Fruit fly (Drosophila melanogaster) whole organism, prepupa: ENCODE results near the gene CecA2.

Experiments used
- Blimp-1 ChIP-seq: fragments of 200-800 bp; sonication (Bioruptor generic); optimal IDR thresholded peaks from 3 replicates; lab custom pipeline; 2017; ENCODE audit warnings: missing biosample characterization, missing genetic modification characterization, mild to moderate bottlenecking, moderate library complexity, missing genetic modification reagents
- CG10631 ChIP-seq: fragments of 200-800 bp; sonication (Bioruptor generic); optimal IDR thresholded peaks from 2 replicates; lab custom pipeline; 2016; ENCODE audit warnings: missing biosample characterization, missing genetic modification characterization
- CG10669 ChIP-seq: fragments of 200-800 bp; sonication (Bioruptor generic); optimal IDR thresholded peaks from 3 replicates; lab custom pipeline; 2018; ENCODE audit warnings: missing biosample characterization, mild to moderate bottlenecking, missing genetic modification characterization, moderate library complexity
- CG11294 ChIP-seq: fragments of 200-800 bp; sonication (Bioruptor generic); IDR thresholded peaks from 2 replicates; pipeline ENCODE4 v1.3.6; 2022; ENCODE audit warnings: missing biosample characterization, missing genetic modification characterization
- CG11902 ChIP-seq: fragments of 200-800 bp; sonication (Bioruptor generic); optimal IDR thresholded peaks from 3 replicates; lab custom pipeline; 2016; ENCODE audit warnings: missing biosample characterization, missing genetic modification characterization
- CG15336 ChIP-seq: fragments of 200-800 bp; sonication (Bioruptor generic); IDR thresholded peaks from 2 replicates; pipeline ENCODE4 v1.3.6; 2022; ENCODE audit warnings: missing biosample characterization, missing genetic modification characterization
- CG1621 ChIP-seq: fragments of 200-800 bp; sonication (Bioruptor generic); optimal IDR thresholded peaks from 3 replicates; lab custom pipeline; 2018; ENCODE audit warnings: missing biosample characterization, mild to moderate bottlenecking, missing genetic modification characterization
- CG3032 ChIP-seq: fragments of 200-800 bp; optimal IDR thresholded peaks from 2 replicates; lab custom pipeline; 2019; ENCODE audit warnings: missing biosample characterization, mild to moderate bottlenecking, missing genetic modification characterization, moderate library complexity
- CG32006 ChIP-seq: fragments of 200-800 bp; sonication (Bioruptor generic); optimal IDR thresholded peaks from 3 replicates; lab custom pipeline; 2017; ENCODE audit warnings: missing biosample characterization, mild to moderate bottlenecking, missing genetic modification characterization
- CG34406 ChIP-seq: fragments of 200-800 bp; sonication (Bioruptor generic); optimal IDR thresholded peaks from 3 replicates; lab custom pipeline; 2016; ENCODE audit warnings: missing biosample characterization, missing genetic modification characterization
- CG3919 ChIP-seq: fragments of 200-800 bp; sonication (Bioruptor generic); optimal IDR thresholded peaks from 3 replicates; lab custom pipeline; 2016; ENCODE audit warnings: missing biosample characterization, missing genetic modification characterization
- CG4318 ChIP-seq: fragments of 200-800 bp; sonication (Bioruptor generic); optimal IDR thresholded peaks from 3 replicates; lab custom pipeline; 2017; ENCODE audit warnings: missing biosample characterization, mild to moderate bottlenecking, missing genetic modification characterization
- CG6163 ChIP-seq: fragments of 200-800 bp; sonication (Bioruptor generic); IDR thresholded peaks from 3 replicates; pipeline ENCODE4 v1.3.6; 2022; ENCODE audit warnings: missing biosample characterization, missing genetic modification characterization
- CG6792 ChIP-seq: fragments of 200-800 bp; sonication (Bioruptor generic); optimal IDR thresholded peaks from 3 replicates; lab custom pipeline; 2016; ENCODE audit warnings: missing biosample characterization, missing genetic modification characterization
- CG6808 ChIP-seq: fragments of 200-800 bp; sonication (Bioruptor generic); optimal IDR thresholded peaks from 3 replicates; lab custom pipeline; 2017; ENCODE audit warnings: missing biosample characterization, missing genetic modification characterization, mild to moderate bottlenecking, moderate library complexity, missing genetic modification reagents
- CG7368 ChIP-seq: fragments of 200-800 bp; sonication (Bioruptor generic); optimal IDR thresholded peaks from 3 replicates; lab custom pipeline; 2016; ENCODE audit warnings: missing biosample characterization, missing genetic modification characterization
- CG8119 ChIP-seq: fragments of 200-800 bp; sonication (Bioruptor generic); IDR thresholded peaks from 3 replicates; pipeline ENCODE4 v1.3.6; 2022; ENCODE audit warnings: missing biosample characterization, missing genetic modification characterization
- CG8319 ChIP-seq: fragments of 200-800 bp; sonication (Bioruptor generic); optimal IDR thresholded peaks from 3 replicates; lab custom pipeline; 2016; ENCODE audit warnings: missing biosample characterization, missing genetic modification characterization
- CG8632 ChIP-seq: fragments of 200-800 bp; sonication (Bioruptor generic); optimal IDR thresholded peaks from 3 replicates; lab custom pipeline; 2016; ENCODE audit warnings: missing biosample characterization, missing genetic modification characterization
- CG9139 ChIP-seq: fragments of 200-800 bp; sonication (Bioruptor generic); optimal IDR thresholded peaks from 3 replicates; lab custom pipeline; 2017; ENCODE audit warnings: missing biosample characterization, mild to moderate bottlenecking, missing genetic modification characterization
- Eip75B ChIP-seq: fragments of 200-800 bp; sonication (Bioruptor generic); optimal IDR thresholded peaks from 3 replicates; lab custom pipeline; 2016; ENCODE audit warnings: missing biosample characterization, missing genetic modification characterization
- Eip78C ChIP-seq: fragments of 200-800 bp; sonication (Bioruptor generic); peaks from one replicate; lab custom pipeline; 2016; ENCODE audit warnings: missing biosample characterization, missing genetic modification characterization
- Ets96B ChIP-seq: fragments of 200-800 bp; optimal IDR thresholded peaks from 2 replicates; lab custom pipeline; 2019; ENCODE audit warnings: missing biosample characterization, mild to moderate bottlenecking, missing genetic modification characterization, moderate library complexity
- Gug ChIP-seq: fragments of 200-800 bp; sonication (Bioruptor generic); IDR thresholded peaks from 2 replicates; pipeline ENCODE4 v1.3.6; 2022; ENCODE audit warnings: missing biosample characterization, missing genetic modification characterization
- Hr4 ChIP-seq: fragments of 200-800 bp; sonication (Bioruptor generic); optimal IDR thresholded peaks from 3 replicates; lab custom pipeline; 2016; ENCODE audit warnings: missing biosample characterization, missing genetic modification characterization
- Lpt ChIP-seq: fragments of 200-800 bp; sonication (Bioruptor generic); optimal IDR thresholded peaks from 3 replicates; lab custom pipeline; 2016; ENCODE audit warnings: missing biosample characterization, missing genetic modification characterization
- Met ChIP-seq: fragments of 200-800 bp; sonication (Bioruptor generic); optimal IDR thresholded peaks from 3 replicates; lab custom pipeline; 2016; ENCODE audit warnings: missing biosample characterization, missing genetic modification characterization
- OdsH ChIP-seq: fragments of 200-800 bp; sonication (Bioruptor generic); optimal IDR thresholded peaks from 3 replicates; lab custom pipeline; 2016; ENCODE audit warnings: missing biosample characterization, missing genetic modification characterization
- Sox14 ChIP-seq: fragments of 200-800 bp; sonication (Bioruptor generic); optimal IDR thresholded peaks from 3 replicates; lab custom pipeline; 2016; ENCODE audit warnings: missing biosample characterization, missing genetic modification characterization
- achi ChIP-seq: fragments of 200-800 bp; sonication (Bioruptor generic); optimal IDR thresholded peaks from 3 replicates; lab custom pipeline; 2016; ENCODE audit warnings: missing biosample characterization, missing genetic modification characterization
- acj6 ChIP-seq: fragments of 200-800 bp; sonication (Bioruptor generic); optimal IDR thresholded peaks from 3 replicates; lab custom pipeline; 2016; ENCODE audit warnings: missing biosample characterization, missing genetic modification characterization
- dac ChIP-seq: fragments of 200-800 bp; sonication (Bioruptor generic); optimal IDR thresholded peaks from 2 replicates; lab custom pipeline; 2017; ENCODE audit warnings: missing biosample characterization, mild to moderate bottlenecking, missing genetic modification characterization
- dsx ChIP-seq: fragments of 200-800 bp; optimal IDR thresholded peaks from 3 replicates; lab custom pipeline; 2019; ENCODE audit warnings: missing biosample characterization, mild to moderate bottlenecking, missing genetic modification characterization, moderate library complexity; ENCODE audit not compliant: poor library complexity, severe bottlenecking
- eg ChIP-seq: fragments of 200-800 bp; sonication (Bioruptor generic); IDR thresholded peaks from 3 replicates; pipeline ENCODE4 v1.3.6; 2022; ENCODE audit warnings: missing biosample characterization, missing genetic modification characterization
- esn ChIP-seq: fragments of 200-800 bp; sonication (Bioruptor generic); optimal IDR thresholded peaks from 2 replicates; lab custom pipeline; 2016; ENCODE audit warnings: missing biosample characterization, mild to moderate bottlenecking, missing genetic modification characterization, moderate library complexity
- fd59A ChIP-seq: fragments of 200-800 bp; sonication (Bioruptor generic); optimal IDR thresholded peaks from 2 replicates; lab custom pipeline; 2017; ENCODE audit warnings: missing biosample characterization, mild to moderate bottlenecking, missing genetic modification characterization, missing genetic modification reagents
- fd85E ChIP-seq: fragments of 200-800 bp; sonication (Bioruptor generic); optimal IDR thresholded peaks from 3 replicates; lab custom pipeline; 2016; ENCODE audit warnings: missing biosample characterization, missing genetic modification characterization
- net ChIP-seq: fragments of 200-800 bp; sonication (Bioruptor generic); optimal IDR thresholded peaks from 3 replicates; lab custom pipeline; 2016; ENCODE audit warnings: missing biosample characterization, missing genetic modification characterization
- pdm3 ChIP-seq: fragments of 200-800 bp; sonication (Bioruptor generic); optimal IDR thresholded peaks from 3 replicates; lab custom pipeline; 2016; ENCODE audit warnings: missing biosample characterization, missing genetic modification characterization
- salr ChIP-seq, 2 experiments: fragments of 200-800 bp; sonication (Bioruptor generic); optimal IDR thresholded peaks; 3 replicates each; lab custom pipeline; 2016 to 2018; ENCODE audit warnings: missing biosample characterization in 2 of 2, missing genetic modification characterization in 2 of 2, mild to moderate bottlenecking in 1 of 2
- spab ChIP-seq: fragments of 200-800 bp; sonication (Bioruptor generic); optimal IDR thresholded peaks from 2 replicates; lab custom pipeline; 2017; ENCODE audit warnings: missing biosample characterization, mild to moderate bottlenecking, missing genetic modification characterization, missing genetic modification reagents
- ss ChIP-seq, 2 experiments: fragments of 200-800 bp; sonication (Bioruptor generic); optimal IDR thresholded peaks; 2 replicates in 1 of 2; 3 replicates in 1 of 2; lab custom pipeline; 2017 to 2018; ENCODE audit warnings: mild to moderate bottlenecking in 2 of 2, missing biosample characterization in 2 of 2, missing genetic modification characterization in 2 of 2, moderate library complexity in 1 of 2
- svp ChIP-seq: fragments of 200-800 bp; sonication (Bioruptor generic); peaks from one replicate; lab custom pipeline; 2016; ENCODE audit warnings: missing biosample characterization, missing genetic modification characterization
- topi ChIP-seq: fragments of 200-800 bp; sonication (Bioruptor generic); optimal IDR thresholded peaks from 3 replicates; lab custom pipeline; 2016; ENCODE audit warnings: missing biosample characterization, missing genetic modification characterization

The CecA2 gene

DNA sequence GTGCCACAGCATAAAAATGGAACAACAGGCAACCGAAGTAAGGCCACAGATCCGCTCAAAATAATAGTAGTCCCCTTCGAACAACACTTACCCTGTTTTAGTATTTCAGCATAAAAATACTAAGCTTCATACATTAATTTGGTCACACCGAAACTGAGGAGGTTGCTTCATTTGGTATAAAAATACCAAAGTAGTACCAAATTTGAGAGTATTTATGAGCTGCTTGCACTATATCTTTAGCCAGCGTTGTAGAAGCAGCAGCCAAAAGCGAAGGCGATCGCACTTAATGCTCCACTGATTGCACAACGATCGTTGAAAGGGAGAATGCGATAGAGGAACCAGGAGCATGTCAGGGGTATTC is 47.0 kb downstream of the CecA2 start (continued):
- TF ChIP-seq acj6 (GFP tag; lab: Kevin White, UChicago), result peak; percentile 92
- TF ChIP-seq dac (GFP tag; lab: Kevin White, UChicago), result peak; percentile 47
- peak; percentile 70 for TF ChIP-seq Gug (GFP tag; lab: Robert Waterston, UW)
- TF ChIP-seq CG15336 (GFP tag; lab: Robert Waterston, UW), result peak; percentile 85
- peak; percentile 84 for TF ChIP-seq CG32006 (GFP tag; lab: Kevin White, UChicago)
- peak; percentile 90 for TF ChIP-seq CG6163 (GFP tag; lab: Robert Waterston, UW)
- peak; percentile 93 for TF ChIP-seq pdm3 (GFP tag; lab: Kevin White, UChicago)
- peak; percentile 90 for TF ChIP-seq Met (GFP tag; lab: Kevin White, UChicago)
- peak; percentile 76 for TF ChIP-seq eg (GFP tag; lab: Robert Waterston, UW)
- peak; percentile 82 for TF ChIP-seq fd85E (GFP tag; lab: Kevin White, UChicago)
- TF ChIP-seq Hr4 (GFP tag; lab: Kevin White, UChicago), result peak; percentile 85
- TF ChIP-seq achi, result peak; percentile 91
- peak; percentile 94 for TF ChIP-seq CG8632 (GFP tag; lab: Kevin White, UChicago)
- peak; percentile 92 for TF ChIP-seq esn
- peak; percentile 94 for TF ChIP-seq Sox14 (GFP tag; lab: Kevin White, UChicago)
- peak; percentile 87 for TF ChIP-seq CG7368 (GFP tag; lab: Kevin White, UChicago)
- TF ChIP-seq net, result peak; percentile 86

DNA sequence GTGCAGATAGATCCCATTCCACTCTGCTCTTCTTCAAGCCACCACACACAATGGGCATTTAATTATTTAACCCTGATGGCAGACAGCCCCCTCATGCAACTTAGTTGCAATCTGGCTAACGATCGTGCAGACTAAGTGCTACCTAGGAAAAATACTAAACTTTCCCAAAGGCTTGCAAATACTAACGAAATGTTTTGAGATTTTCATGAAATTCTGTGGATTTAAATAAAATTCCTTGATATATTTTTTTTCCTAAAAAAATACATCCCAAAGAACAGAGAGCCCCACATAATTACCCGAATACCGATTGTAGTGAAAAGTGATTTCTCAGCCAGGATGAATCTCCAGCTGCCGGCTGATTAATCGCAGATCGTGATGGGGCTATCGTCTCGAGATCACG is 47.6 kb downstream of the CecA2 start:
- TF ChIP-seq Met (GFP tag; lab: Kevin White, UChicago) (peak; percentile 31), Lpt (no peak), CG11294 (GFP tag; lab: Robert Waterston, UW) (no peak), Blimp-1 (GFP tag; lab: Kevin White, UChicago) (no peak), net (peak; percentile 35), CG4318 (GFP tag; lab: Kevin White, UChicago) (no peak), CG10669 (GFP tag; lab: Kevin White, UChicago) (peak; percentile 87), salr (GFP tag; optimal IDR thresholded peaks at IDR 0.05; lab: Kevin White, UChicago) (peak in 1 of 2 experiments; percentile 67), ss (GFP tag; optimal IDR thresholded peaks at IDR 0.05; lab: Kevin White, UChicago) (peak in 1 of 2 experiments; percentile 45), dsx (GFP tag; lab: Kevin White, UChicago) (peak; percentile 100), esn (no peak), achi (peak; percentile 49), topi (GFP tag; lab: Kevin White, UChicago) (no peak), CG9139 (GFP tag; lab: Kevin White, UChicago) (peak; percentile 43), CG8119 (GFP tag; lab: Robert Waterston, UW) (peak; percentile 33; the same call in 2 of the 3 replicates), CG3032 (tag; lab: Kevin White, UChicago) (peak; percentile 82), CG10631 (peak; percentile 72), Eip78C (GFP tag; lab: Kevin White, UChicago) (peak; percentile 78), acj6 (GFP tag; lab: Kevin White, UChicago) (peak; percentile 24), eg (GFP tag; lab: Robert Waterston, UW) (no peak), Eip75B (GFP tag; lab: Kevin White, UChicago) (peak; percentile 44), CG6808 (GFP tag; lab: Kevin White, UChicago) (peak; percentile 67), pdm3 (GFP tag; lab: Kevin White, UChicago) (peak; percentile 42), OdsH (peak; percentile 40), fd59A (GFP tag; lab: Kevin White, UChicago) (peak; percentile 75), Hr4 (GFP tag; lab: Kevin White, UChicago) (peak; percentile 21), CG7368 (GFP tag; lab: Kevin White, UChicago) (peak; percentile 19), CG3919 (GFP tag; lab: Kevin White, UChicago) (peak; percentile 66), CG1621 (peak; percentile 66), svp (GFP tag; lab: Kevin White, UChicago) (no peak), spab (GFP tag; lab: Kevin White, UChicago) (peak; percentile 69), Sox14 (GFP tag; lab: Kevin White, UChicago) (peak; percentile 37), CG11902 (GFP tag; lab: Kevin White, UChicago) (no peak), CG6792 (GFP tag; lab: Kevin White, UChicago) (peak; percentile 15), CG6163 (GFP tag; lab: Robert Waterston, UW) (peak; percentile 64), CG34406 (GFP tag; lab: Kevin White, UChicago) (peak; percentile 17), Ets96B (tag; lab: Kevin White, UChicago) (peak; percentile 85), CG8319 (GFP tag; lab: Kevin White, UChicago) (peak; percentile 36)
